Worm (Caenorhabditis elegans) whole organism, young adult: Measurements from ENCODE around the gene atln-1.
"Not testable (repeated sequence)": the region's sequence is repeated elsewhere in the genome, so short reads cannot be mapped to it uniquely, and the experiment has no call there.

Experiments
- B0019.2 ChIP-seq: fragments of 200-800 bp; sonication (Bioruptor generic); conservative IDR thresholded peaks from 2 replicates; pipeline ENCODE4 v1.3.6; 2022; ENCODE audit warnings: missing genetic modification reagents, missing genetic modification characterization, missing compliant biosample characterization
- B0261.1 ChIP-seq: sonication (generic microtip); optimal IDR thresholded peaks from 2 replicates; lab custom pipeline; 2016; ENCODE audit warnings: mild to moderate bottlenecking, missing genetic modification characterization, moderate library complexity, missing compliant biosample characterization
- C17E4.6 ChIP-seq: fragments of 200-800 bp; sonication (Bioruptor generic); IDR thresholded peaks from 2 replicates; pipeline ENCODE4 v1.3.6; 2022; ENCODE audit warnings: missing genetic modification reagents, missing genetic modification characterization, missing compliant biosample characterization
- D2030.7 ChIP-seq: fragments of 200-800 bp; sonication (Bioruptor generic); IDR thresholded peaks from 2 replicates; pipeline ENCODE4 v1.3.6; 2022; ENCODE audit warnings: missing genetic modification reagents, missing genetic modification characterization, missing compliant biosample characterization
- F33H1.4 ChIP-seq: fragments of 200-800 bp; sonication (Bioruptor generic); IDR thresholded peaks from 2 replicates; pipeline ENCODE4 v1.3.6; 2022; ENCODE audit warnings: missing genetic modification reagents, missing genetic modification characterization, missing compliant biosample characterization
- F39B2.1 ChIP-seq: fragments of 200-800 bp; sonication (Bioruptor generic); IDR thresholded peaks from 2 replicates; pipeline ENCODE4 v1.3.6; 2022; ENCODE audit warnings: missing genetic modification reagents, missing genetic modification characterization, missing compliant biosample characterization
- K11D2.4 ChIP-seq: fragments of 200-800 bp; sonication (Bioruptor generic); IDR thresholded peaks from 2 replicates; pipeline ENCODE4 v1.3.6; 2022; ENCODE audit warnings: missing genetic modification reagents, missing genetic modification characterization, missing compliant biosample characterization
- Y53F4B.3 ChIP-seq: fragments of 200-800 bp; sonication (Bioruptor generic); IDR thresholded peaks from 2 replicates; pipeline ENCODE4 v1.3.6; 2022; ENCODE audit warnings: missing genetic modification reagents, missing genetic modification characterization, missing compliant biosample characterization
- Y53G8AR.9 ChIP-seq: fragments of 200-800 bp; sonication (Bioruptor generic); conservative IDR thresholded peaks from 2 replicates; pipeline ENCODE4 v1.3.6; 2022; ENCODE audit warnings: missing genetic modification reagents, missing genetic modification characterization, missing compliant biosample characterization
- Y56A3A.18 ChIP-seq: fragments of 200-800 bp; sonication (Bioruptor generic); IDR thresholded peaks from 2 replicates; pipeline ENCODE4 v1.3.6; 2022; ENCODE audit warnings: missing genetic modification reagents, missing genetic modification characterization, missing compliant biosample characterization
- aptf-2 ChIP-seq: fragments of 200-800 bp; sonication (Bioruptor generic); conservative IDR thresholded peaks from 2 replicates; pipeline ENCODE4 v1.3.6; 2022; ENCODE audit warnings: missing genetic modification reagents, missing genetic modification characterization, missing compliant biosample characterization
- aptf-3 ChIP-seq: fragments of 200-800 bp; sonication (Bioruptor generic); IDR thresholded peaks from 2 replicates; pipeline ENCODE4 v1.3.6; 2022; ENCODE audit warnings: missing genetic modification characterization, missing compliant biosample characterization
- attf-3 ChIP-seq: fragments of 200-800 bp; sonication (Bioruptor generic); conservative IDR thresholded peaks from 2 replicates; pipeline ENCODE4 v1.3.6; 2022; ENCODE audit warnings: missing genetic modification reagents, missing genetic modification characterization, missing compliant biosample characterization
- attf-6 ChIP-seq: fragments of 200-800 bp; sonication (Bioruptor generic); IDR thresholded peaks from 2 replicates; pipeline ENCODE4 v1.3.6; 2022; ENCODE audit warnings: missing genetic modification reagents, missing genetic modification characterization, missing compliant biosample characterization
- bed-1 ChIP-seq: fragments of 200-800 bp; sonication (Bioruptor generic); IDR thresholded peaks from 2 replicates; pipeline ENCODE4 v1.3.6; 2022; ENCODE audit warnings: missing genetic modification reagents, missing genetic modification characterization, missing compliant biosample characterization
- cebp-1 ChIP-seq, 2 experiments: fragments of 200-800 bp in 1 of 2; sonication (Bioruptor generic) in 1 of 2; sonication (generic microtip) in 1 of 2; IDR thresholded peaks in 1 of 2; optimal IDR thresholded peaks in 1 of 2; 2 replicates each; pipeline versions ENCODE4 v1.3.6 to Lab custom; 2017 to 2022; ENCODE audit warnings: missing compliant biosample characterization in 2 of 2, missing genetic modification characterization in 2 of 2, mild to moderate bottlenecking in 1 of 2, missing genetic modification reagents in 1 of 2, moderate library complexity in 1 of 2
- cebp-2 ChIP-seq: fragments of 200-800 bp; sonication (Bioruptor generic); IDR thresholded peaks from 2 replicates; pipeline ENCODE4 v1.3.6; 2022; ENCODE audit warnings: missing genetic modification characterization, missing compliant biosample characterization
- ceh-100 ChIP-seq: fragments of 200-800 bp; sonication (Bioruptor generic); IDR thresholded peaks from 2 replicates; pipeline ENCODE4 v1.3.6; 2022; ENCODE audit warnings: missing genetic modification reagents, missing genetic modification characterization, missing compliant biosample characterization
- ceh-40 ChIP-seq: fragments of 200-800 bp; sonication (Bioruptor generic); IDR thresholded peaks from 2 replicates; pipeline ENCODE4 v1.3.6; 2022; ENCODE audit warnings: missing genetic modification characterization, missing compliant biosample characterization
- ceh-58 ChIP-seq: fragments of 200-800 bp; sonication (Bioruptor generic); IDR thresholded peaks from 2 replicates; pipeline ENCODE4 v1.3.6; 2022; ENCODE audit warnings: missing genetic modification characterization, missing compliant biosample characterization
- die-1 ChIP-seq: sonication (generic microtip); optimal IDR thresholded peaks from 2 replicates; lab custom pipeline; 2016; ENCODE audit warnings: missing genotype, mild to moderate bottlenecking, missing genetic modification characterization, missing compliant biosample characterization
- dox-1 ChIP-seq: fragments of 200-800 bp; sonication (Bioruptor generic); IDR thresholded peaks from 2 replicates; pipeline ENCODE4 v1.3.6; 2022; ENCODE audit warnings: missing genetic modification reagents, missing genetic modification characterization, missing compliant biosample characterization
- egl-44 ChIP-seq: fragments of 200-800 bp; sonication (Bioruptor generic); IDR thresholded peaks from 2 replicates; pipeline ENCODE4 v1.3.6; 2022; ENCODE audit warnings: missing genetic modification reagents, missing genetic modification characterization, missing compliant biosample characterization
- ekl-4 ChIP-seq: fragments of 200-800 bp; sonication (Bioruptor generic); IDR thresholded peaks from 2 replicates; pipeline ENCODE4 v1.3.6; 2022; ENCODE audit warnings: missing genetic modification reagents, missing genetic modification characterization, missing compliant biosample characterization
- hmg-1.2 ChIP-seq: fragments of 200-800 bp; sonication (Bioruptor generic); IDR thresholded peaks from 2 replicates; pipeline ENCODE4 v1.3.6; 2022; ENCODE audit warnings: missing genetic modification reagents, missing genetic modification characterization, missing compliant biosample characterization
- hmg-20 ChIP-seq: fragments of 200-800 bp; sonication (Bioruptor generic); IDR thresholded peaks from 2 replicates; pipeline ENCODE4 v1.3.6; 2022; ENCODE audit warnings: missing genetic modification reagents, missing genetic modification characterization, missing compliant biosample characterization
- hsf-1 ChIP-seq: fragments of 200-800 bp; sonication (Bioruptor generic); IDR thresholded peaks from 2 replicates; pipeline ENCODE4 v1.3.6; 2022; ENCODE audit warnings: missing genetic modification reagents, missing genetic modification characterization, missing compliant biosample characterization
- let-526 ChIP-seq: fragments of 200-800 bp; sonication (Bioruptor generic); IDR thresholded peaks from 2 replicates; pipeline ENCODE4 v1.3.6; 2022; ENCODE audit warnings: missing genetic modification reagents, missing genetic modification characterization, missing compliant biosample characterization
- lin-26 ChIP-seq: fragments of 200-800 bp; sonication (Bioruptor generic); IDR thresholded peaks from 2 replicates; pipeline ENCODE4 v1.3.6; 2022; ENCODE audit warnings: missing genetic modification reagents, missing genetic modification characterization, missing compliant biosample characterization
- mcd-1 ChIP-seq: fragments of 200-800 bp; sonication (Bioruptor generic); IDR thresholded peaks from 2 replicates; pipeline ENCODE4 v1.3.6; 2022; ENCODE audit warnings: missing genetic modification reagents, missing genetic modification characterization, missing compliant biosample characterization
- nfya-2 ChIP-seq: fragments of 200-800 bp; sonication (Bioruptor generic); IDR thresholded peaks from 2 replicates; pipeline ENCODE4 v1.3.6; 2022; ENCODE audit warnings: missing genetic modification reagents, missing genetic modification characterization, missing compliant biosample characterization
- nfyb-1 ChIP-seq: fragments of 200-800 bp; sonication (Bioruptor generic); IDR thresholded peaks from 2 replicates; pipeline ENCODE4 v1.3.6; 2022; ENCODE audit warnings: missing genetic modification reagents, missing genetic modification characterization, missing compliant biosample characterization
- nhr-120 ChIP-seq: fragments of 200-800 bp; sonication (Bioruptor generic); IDR thresholded peaks from 2 replicates; pipeline ENCODE4 v1.3.6; 2022; ENCODE audit warnings: missing genetic modification characterization, missing compliant biosample characterization
- nhr-80 ChIP-seq: sonication (generic microtip); optimal IDR thresholded peaks from 2 replicates; lab custom pipeline; 2016; ENCODE audit warnings: missing genetic modification characterization, missing compliant biosample characterization
- pbrm-1 ChIP-seq: fragments of 200-800 bp; sonication (Bioruptor generic); IDR thresholded peaks from 2 replicates; pipeline ENCODE4 v1.3.6; 2022; ENCODE audit warnings: missing genetic modification reagents, missing genetic modification characterization, missing compliant biosample characterization
- rcor-1 ChIP-seq: fragments of 200-800 bp; sonication (Bioruptor generic); IDR thresholded peaks from 2 replicates; pipeline ENCODE4 v1.3.6; 2022; ENCODE audit warnings: missing genetic modification reagents, missing genetic modification characterization, missing compliant biosample characterization
- rpc-1 ChIP-seq, 2 experiments: fragments of 150-350 bp in 1 of 2; sonication (generic microtip) in 1 of 2; optimal IDR thresholded peaks; 2 replicates each; lab custom pipeline; 2014 to 2018; ENCODE audit warnings: missing biosample characterization in 1 of 2, missing genetic modification characterization in 1 of 2, missing genetic modification reagents in 1 of 2, missing genotype in 1 of 2
- tbp1 ChIP-seq: fragments of 200-800 bp; sonication (Bioruptor generic); optimal IDR thresholded peaks from 2 replicates; lab custom pipeline; 2018; ENCODE audit warnings: mild to moderate bottlenecking, missing genetic modification characterization, missing compliant biosample characterization
- ztf-25 ChIP-seq: fragments of 200-800 bp; sonication (Bioruptor generic); IDR thresholded peaks from 2 replicates; pipeline ENCODE4 v1.3.6; 2022; ENCODE audit warnings: missing genetic modification reagents, missing genetic modification characterization, missing compliant biosample characterization
- ztf-28 ChIP-seq: fragments of 200-800 bp; sonication (Bioruptor generic); IDR thresholded peaks from 2 replicates; pipeline ENCODE4 v1.3.6; 2022; ENCODE audit warnings: missing genetic modification reagents, missing genetic modification characterization, missing compliant biosample characterization

atln-1 gene

ce11 chrIV:2788389-2788788, at the start of gene atln-1:
Gene atln-1, plus strand, starts transcription at chrIV:2788689.
- not testable (repeated sequence) for TF ChIP-seq nhr-80; B0261.1 (tag; lab: Kevin White, UChicago); aptf-3 (GFP tag; lab: Robert Waterston, UW)

ce11 chrIV:2740035-2740434, 48.5 kb upstream of the atln-1 start:
- peak; percentile 92 for TF ChIP-seq egl-44
- 0 out of 2 replicates have a peak, but pooled peaks have one; percentile 53 for TF ChIP-seq ceh-58 (GFP tag; lab: Robert Waterston, UW)
- peak; percentile 42; the same call in 1 of the 2 replicates for TF ChIP-seq rcor-1
- TF ChIP-seq ztf-25 (GFP tag; lab: Robert Waterston, UW), result peak; percentile 89; the same call in 1 of the 2 replicates
- TF ChIP-seq ceh-40, result peak; percentile 82
- peak; percentile 52; the same call in 1 of the 2 replicates for TF ChIP-seq D2030.7 (GFP tag; lab: Robert Waterston, UW)
- TF ChIP-seq Y56A3A.18, result peak; percentile 84
- TF ChIP-seq Y53G8AR.9, result 0 out of 2 replicates have a peak, but pooled peaks have one; percentile 48
- peak; percentile 97 for TF ChIP-seq lin-26 (GFP tag; lab: Robert Waterston, UW)
- peak; percentile 6 for TF ChIP-seq die-1 (tag; lab: Kevin White, UChicago)
- 0 out of 2 replicates have a peak, but pooled peaks have one; percentile 75 for TF ChIP-seq nhr-120 (GFP tag; lab: Robert Waterston, UW)
- peak; percentile 60; the same call in 1 of the 2 replicates for TF ChIP-seq ekl-4 (GFP tag; lab: Robert Waterston, UW)
- TF ChIP-seq mcd-1, result peak; percentile 65
- 0 out of 2 replicates have a peak, but pooled peaks have one; percentile 69 for TF ChIP-seq C17E4.6 (GFP tag; lab: Robert Waterston, UW)
- 0 out of 2 replicates have a peak, but pooled peaks have one; percentile 57 for TF ChIP-seq hsf-1
- TF ChIP-seq rpc-1 (optimal IDR thresholded peaks at IDR 0.05; lab: Kevin White, UChicago), result peak; percentile 13
- peak; percentile 14 for TF ChIP-seq rpc-1 (tag; optimal IDR thresholded peaks at IDR 0.05; lab: Kevin White, UChicago)
- TF ChIP-seq ztf-28 (GFP tag; lab: Robert Waterston, UW), result peak; percentile 72
- peak; percentile 49; the same call in 1 of the 2 replicates for TF ChIP-seq cebp-2 (GFP tag; lab: Robert Waterston, UW)
- 0 out of 2 replicates have a peak, but pooled peaks have one; percentile 21 for TF ChIP-seq hmg-20 (GFP tag; lab: Robert Waterston, UW)
- TF ChIP-seq attf-3, result peak; percentile 54
- peak; percentile 71 for TF ChIP-seq pbrm-1 (GFP tag; lab: Robert Waterston, UW)
- 0 out of 2 replicates have a peak, but pooled peaks have one; percentile 51 for TF ChIP-seq let-526 (GFP tag; lab: Robert Waterston, UW)
- TF ChIP-seq K11D2.4 (GFP tag; lab: Robert Waterston, UW), result 0 out of 2 replicates have a peak, but pooled peaks have one; percentile 22
- peak; percentile 28; the same call in 1 of the 2 replicates for TF ChIP-seq Y53F4B.3 (GFP tag; lab: Robert Waterston, UW)
- TF ChIP-seq nfya-2 (GFP tag; lab: Robert Waterston, UW), result 0 out of 2 replicates have a peak, but pooled peaks have one; percentile 60
- TF ChIP-seq F33H1.4 (GFP tag; lab: Robert Waterston, UW), result 0 out of 2 replicates have a peak, but pooled peaks have one; percentile 39
- peak; percentile 66 for TF ChIP-seq B0261.1 (tag; lab: Kevin White, UChicago)
- TF ChIP-seq aptf-3 (GFP tag; lab: Robert Waterston, UW), result peak; percentile 84; the same call in 1 of the 2 replicates
- TF ChIP-seq hmg-1.2 (GFP tag; lab: Robert Waterston, UW), result peak; percentile 79
- TF ChIP-seq attf-6 (GFP tag; lab: Robert Waterston, UW), result peak; percentile 65; the same call in 1 of the 2 replicates
- TF ChIP-seq cebp-1 (GFP tag; IDR thresholded peaks at IDR 0.05; lab: Robert Waterston, UW), result 0 out of 2 replicates have a peak, but pooled peaks have one; percentile 14
- TF ChIP-seq cebp-1 (tag; optimal IDR thresholded peaks at IDR 0.05; lab: Kevin White, UChicago), result not testable (repeated sequence)
- 0 out of 2 replicates have a peak, but pooled peaks have one; percentile 63 for TF ChIP-seq bed-1 (GFP tag; lab: Robert Waterston, UW)
- peak; percentile 82 for TF ChIP-seq dox-1 (GFP tag; lab: Robert Waterston, UW)
- 0 out of 2 replicates have a peak, but pooled peaks have one; percentile 31 for TF ChIP-seq aptf-2 (GFP tag; lab: Robert Waterston, UW)
- peak; percentile 60; the same call in 1 of the 2 replicates for TF ChIP-seq B0019.2
- TF ChIP-seq F39B2.1 (GFP tag; lab: Robert Waterston, UW), result 0 out of 2 replicates have a peak, but pooled peaks have one; percentile 35
- TF ChIP-seq nfyb-1 (GFP tag; lab: Robert Waterston, UW), result peak; percentile 88
- TF ChIP-seq ceh-100 (GFP tag; lab: Robert Waterston, UW), result peak; percentile 59
- peak; percentile 87 for TF ChIP-seq tbp1
